Worm (Caenorhabditis elegans): ENCODE results near the gene F07E5.5.

DNA sequence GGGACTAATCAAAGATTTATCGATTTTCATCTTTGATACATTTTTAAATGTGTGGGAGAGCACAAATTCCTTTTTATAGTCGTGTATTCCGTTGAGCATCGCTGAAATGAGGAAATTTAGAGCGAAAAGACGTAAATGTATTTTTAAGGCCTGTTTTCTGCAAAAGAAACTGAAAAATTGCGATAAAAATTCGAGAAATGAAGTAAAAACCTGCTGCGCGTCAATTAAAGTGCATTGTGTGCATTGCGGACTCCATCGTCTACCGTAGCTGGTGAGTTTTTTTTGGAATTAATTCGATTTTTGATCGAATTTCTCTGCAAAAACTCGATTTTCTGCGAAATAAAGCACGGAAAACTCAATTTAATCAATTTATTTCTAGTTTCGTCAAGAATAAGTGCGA, 19.6 kb downstream of the F07E5.5 start, which contains the start of gene bath-19:
- TF ChIP-seq ztf-11 (tag; optimal IDR thresholded peaks at IDR 0.05) (no peak), unc-62 (GFP tag; optimal IDR thresholded peaks at IDR 0.05) (no peak), gmeb-1 (tag; optimal IDR thresholded peaks at IDR 0.05) (no peak), zag-1 (tag; optimal IDR thresholded peaks at IDR 0.05) (no peak), ama-1 (optimal IDR thresholded peaks at IDR 0.05) (no peak), elt-3 (tag; optimal IDR thresholded peaks at IDR 0.05) (no peak), aly-2 (tag; optimal IDR thresholded peaks at IDR 0.05) (no peak), skn-1 (tag; optimal IDR thresholded peaks at IDR 0.05) (no peak), ZK546.5 (tag; optimal IDR thresholded peaks at IDR 0.05) (no peak), ceh-82 (tag; optimal IDR thresholded peaks at IDR 0.05) (no peak), nhr-12 (tag; optimal IDR thresholded peaks at IDR 0.05) (no peak), ceh-16 (tag; optimal IDR thresholded peaks at IDR 0.05) (no peak), lin-11 (tag; optimal IDR thresholded peaks at IDR 0.05) (no peak), R02D3.7 (tag; optimal IDR thresholded peaks at IDR 0.05) (no peak)

Measured in whole organism, L2 larva.